Worm (Caenorhabditis elegans) whole organism, dauer: ENCODE measurements around the gene cyp-34A1.

ENCODE experiments used
- unc-62 ChIP-seq: sonication (generic microtip); optimal IDR thresholded peaks from 2 replicates; lab custom pipeline; 2017; ENCODE audit warnings: missing biosample characterization, missing genetic modification reagents, missing genetic modification characterization

cyp-34A1 gene

DNA sequence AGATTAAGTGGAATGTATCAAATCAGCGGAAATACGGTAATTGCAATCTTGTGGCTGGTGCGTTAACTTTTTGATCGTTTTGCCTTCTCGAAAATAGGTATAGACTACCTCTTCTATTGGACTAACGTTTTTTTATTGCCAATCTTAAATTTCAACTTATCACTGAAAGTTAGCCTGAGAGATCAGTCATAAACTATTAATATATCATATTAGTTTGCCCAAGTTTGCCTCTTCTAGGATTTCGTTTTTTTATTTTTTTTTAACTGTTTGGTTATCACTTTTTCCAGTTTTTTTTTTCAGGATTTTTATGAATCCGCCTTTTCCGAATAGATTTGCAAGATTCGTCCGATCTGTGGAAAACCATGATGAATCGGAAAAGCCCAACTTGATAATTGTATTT, 43.3 kb downstream of the cyp-34A1 start, which contains the start of gene kin-30:
Gene kin-30 (plus strand): TSS at position 301 of the 400 bp plus-strand sequence.
- no peak for TF ChIP-seq unc-62

DNA sequence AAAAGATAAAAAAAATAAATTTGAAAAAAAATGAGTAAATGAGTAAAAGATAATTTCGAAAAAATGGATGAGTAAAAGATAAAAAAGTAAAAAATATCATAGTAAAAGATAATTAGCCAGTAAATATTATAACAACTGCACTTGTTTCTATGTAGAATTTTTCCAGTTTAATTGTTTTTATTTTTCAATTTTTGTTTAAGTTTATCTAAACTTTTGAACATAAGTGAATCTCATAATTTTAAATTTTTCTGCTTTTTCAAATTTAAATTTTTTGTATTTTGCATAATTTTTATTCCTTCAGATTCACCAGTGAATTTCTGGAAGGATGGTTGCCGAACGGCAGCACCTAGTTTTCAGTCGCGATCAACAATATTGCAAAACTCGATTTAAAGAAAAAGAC, 46.5 kb downstream of the cyp-34A1 start, which contains the start of gene chil-12:
Gene chil-12 (plus strand): TSS at position 301 of the 400 bp plus-strand sequence.
- TF ChIP-seq unc-62 = no peak

DNA sequence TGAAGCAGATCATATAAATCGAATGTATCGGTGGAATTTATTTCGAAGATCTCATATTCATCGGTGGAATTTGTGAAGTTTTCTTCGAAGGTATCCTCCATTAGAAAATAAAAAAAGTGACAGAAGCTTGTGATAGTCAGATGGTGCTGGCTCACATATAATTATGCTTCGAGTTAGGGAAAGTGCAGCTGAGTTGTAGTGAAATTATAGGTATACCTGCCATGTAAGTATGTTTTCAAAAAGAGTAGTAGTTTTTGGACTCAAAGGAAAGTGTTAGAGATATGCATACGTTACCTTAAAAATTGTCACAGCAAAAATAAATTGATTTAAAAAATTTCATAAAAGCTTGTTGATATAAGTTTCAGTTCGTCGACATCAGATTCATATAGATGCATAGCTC, 47.5 kb downstream of the cyp-34A1 start, which contains the start of gene srw-11:
Gene srw-11 (minus strand): TSS at position 101 of the 400 bp plus-strand sequence.
- no peak for TF ChIP-seq unc-62

DNA sequence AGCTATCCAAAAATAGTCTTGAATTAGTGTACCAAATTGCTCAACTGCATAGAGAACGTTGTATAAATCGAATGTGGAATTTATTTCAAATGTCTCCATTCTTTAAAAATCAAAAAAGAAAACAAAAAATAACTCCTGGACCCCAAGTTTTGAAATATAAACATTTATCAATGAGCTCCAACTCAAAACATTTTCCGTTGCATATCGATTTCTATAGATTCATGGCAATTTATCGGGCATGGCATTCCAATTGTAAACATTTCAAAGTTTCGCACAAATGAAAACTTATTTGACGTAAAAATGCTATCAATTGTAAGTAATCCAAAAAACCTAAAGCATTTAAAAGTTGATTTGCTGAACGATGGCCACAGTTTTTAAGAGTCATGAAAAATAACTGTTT, 49.2 kb downstream of the cyp-34A1 start, which contains the start of gene srw-12:
Gene srw-12 (minus strand): TSS at position 101 of the 400 bp plus-strand sequence.
- TF ChIP-seq unc-62 = no peak

DNA sequence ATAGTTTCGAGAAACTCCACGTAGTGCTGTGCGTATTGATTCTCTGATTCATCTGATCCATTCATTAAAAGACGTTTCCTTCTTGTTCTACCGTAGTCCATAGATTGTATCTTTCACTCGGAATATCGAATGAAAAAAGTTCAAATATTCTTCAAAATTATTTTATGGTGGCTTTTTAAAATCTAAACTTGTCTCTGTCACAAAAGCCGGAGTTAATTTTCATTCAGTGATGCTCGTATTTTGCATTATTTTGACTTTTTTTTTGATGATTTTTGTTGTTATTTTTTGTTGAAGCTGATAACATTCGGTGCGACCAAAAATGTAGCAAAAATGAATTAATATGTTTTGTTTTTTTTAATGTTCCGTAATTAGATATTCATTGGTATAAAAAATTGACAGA, 52.1 kb downstream of the cyp-34A1 start, which contains the start of gene nhr-164:
Gene nhr-164 (minus strand): TSS at position 101 of the 400 bp plus-strand sequence.
- no peak for TF ChIP-seq unc-62
